Fruit fly (Drosophila melanogaster): ENCODE measurements around the gene CG31668.

The CG31668 gene

dm6 chr2L:2198119-2198494 lies 7.9 kb downstream of the CG31668 start:
- TF ChIP-seq fru (GFP tag; optimal IDR thresholded peaks at IDR 0.05), result no peak
- TF ChIP-seq dl (GFP tag; optimal IDR thresholded peaks at IDR 0.05; ENCODE audit: insufficient read depth in 1 of 2, partially characterized antibody in 2 of 2), result peak in 1 of 2 experiments; percentile 23
- TF ChIP-seq Hr83 (GFP tag; optimal IDR thresholded peaks at IDR 0.05; ENCODE audit: poor library complexity, severe bottlenecking), result no peak
- TF ChIP-seq Dif (GFP tag; optimal IDR thresholded peaks at IDR 0.05; ENCODE audit: partially characterized antibody), result peak; percentile 27

dm6 chr2L:2197475-2198118 lies 8.4 kb downstream of the CG31668 start, which contains the start of gene COX7AL2:
TSS of gene COX7AL2 (minus strand) at chr2L:2197912.
- TF ChIP-seq lola (GFP tag; optimal IDR thresholded peaks at IDR 0.05) (no peak), rgr (GFP tag; optimal IDR thresholded peaks at IDR 0.05) (peak; percentile 52), dmrt93B (GFP tag; optimal IDR thresholded peaks at IDR 0.05) (peak; percentile 8), psq (GFP tag; optimal IDR thresholded peaks at IDR 0.05) (peak; percentile 63), HLH106 (tag; optimal IDR thresholded peaks at IDR 0.05) (peak; percentile 7), Hr83 (GFP tag; optimal IDR thresholded peaks at IDR 0.05; ENCODE audit: poor library complexity, severe bottlenecking) (peak; percentile 49), foxo (GFP tag; optimal IDR thresholded peaks at IDR 0.05) (peak in 1 of 2 experiments; percentile 46), Rel (GFP tag; optimal IDR thresholded peaks at IDR 0.05) (no peak), Rel (tag; optimal IDR thresholded peaks at IDR 0.05) (peak; percentile 65), h (GFP tag; optimal IDR thresholded peaks at IDR 0.05) (no peak), OdsH (GFP tag; optimal IDR thresholded peaks at IDR 0.05) (peak; percentile 44), Sp1 (GFP tag; optimal IDR thresholded peaks at IDR 0.05) (peak; percentile 5), ey (GFP tag; optimal IDR thresholded peaks at IDR 0.05) (no peak), dl (GFP tag; optimal IDR thresholded peaks at IDR 0.05; ENCODE audit: insufficient read depth in 1 of 2, partially characterized antibody in 2 of 2) (peak in 1 of 2 experiments; percentile 49), Hr78 (GFP tag; optimal IDR thresholded peaks at IDR 0.05) (no peak), fru (GFP tag; optimal IDR thresholded peaks at IDR 0.05) (no peak), pan (optimal IDR thresholded peaks at IDR 0.05) (no peak)

- peak; percentile 13 for TF ChIP-seq dsf (GFP tag; optimal IDR thresholded peaks at IDR 0.05; ENCODE audit: borderline replicate concordance)
- peak; percentile 67 for TF ChIP-seq ey (GFP tag; optimal IDR thresholded peaks at IDR 0.05)
- peak; percentile 75 for TF ChIP-seq sv (GFP tag; optimal IDR thresholded peaks at IDR 0.05)
- peak; percentile 69 for TF ChIP-seq OdsH (GFP tag; optimal IDR thresholded peaks at IDR 0.05)
- TF ChIP-seq CrebA (GFP tag; optimal IDR thresholded peaks at IDR 0.05; ENCODE audit: borderline replicate concordance), result peak; percentile 96
- TF ChIP-seq GATAd (GFP tag; optimal IDR thresholded peaks at IDR 0.05), result no peak
- no peak for TF ChIP-seq Hr78 (GFP tag; optimal IDR thresholded peaks at IDR 0.05)
- TF ChIP-seq sage (GFP tag; optimal IDR thresholded peaks at IDR 0.05), result no peak
- TF ChIP-seq pan (optimal IDR thresholded peaks at IDR 0.05), result no peak
- peak; percentile 55 for TF ChIP-seq dmrt93B (GFP tag; optimal IDR thresholded peaks at IDR 0.05)
- peak; percentile 96 for TF ChIP-seq tai (GFP tag; optimal IDR thresholded peaks at IDR 0.05)
- TF ChIP-seq Abd-B (GFP tag; optimal IDR thresholded peaks at IDR 0.05), result no peak
- TF ChIP-seq CG9705 (GFP tag; optimal IDR thresholded peaks at IDR 0.05), result peak; percentile 27
- peak; percentile 44 for TF ChIP-seq Hnf4 (GFP tag; optimal IDR thresholded peaks at IDR 0.05)
- peak; percentile 69 for TF ChIP-seq Jra (GFP tag; optimal IDR thresholded peaks at IDR 0.05)
- peak; percentile 42 to 75 for TF ChIP-seq foxo (GFP tag; optimal IDR thresholded peaks at IDR 0.05)
- TF ChIP-seq Dfd (GFP tag; optimal IDR thresholded peaks at IDR 0.05), result no peak
- TF ChIP-seq CG32264 (GFP tag; optimal IDR thresholded peaks at IDR 0.05), result no peak
- TF ChIP-seq br (GFP tag; optimal IDR thresholded peaks at IDR 0.05), result peak; percentile 41
- TF ChIP-seq usp (GFP tag; optimal IDR thresholded peaks at IDR 0.05), result no peak
- TF ChIP-seq dl (GFP tag; optimal IDR thresholded peaks at IDR 0.05; ENCODE audit: insufficient read depth in 1 of 2, partially characterized antibody in 2 of 2), result peak; percentile 87 to 92
- peak; percentile 89 for TF ChIP-seq Myc (optimal IDR thresholded peaks at IDR 0.05)
- peak; percentile 59 for TF ChIP-seq fru (GFP tag; optimal IDR thresholded peaks at IDR 0.05)
- peak; percentile 97 for TF ChIP-seq Vsx2 (GFP tag; optimal IDR thresholded peaks at IDR 0.05; ENCODE audit: partially characterized antibody)
- peak; percentile 64 for TF ChIP-seq rgr (GFP tag; optimal IDR thresholded peaks at IDR 0.05)
- peak; percentile 93 for TF ChIP-seq Hr83 (GFP tag; optimal IDR thresholded peaks at IDR 0.05; ENCODE audit: poor library complexity, severe bottlenecking)
- TF ChIP-seq Mio (GFP tag; optimal IDR thresholded peaks at IDR 0.05), result no peak
- peak; percentile 78 for TF ChIP-seq h (GFP tag; optimal IDR thresholded peaks at IDR 0.05)
- TF ChIP-seq woc (GFP tag; optimal IDR thresholded peaks at IDR 0.05), result peak; percentile 83
- peak; percentile 97 for TF ChIP-seq Dif (GFP tag; optimal IDR thresholded peaks at IDR 0.05; ENCODE audit: partially characterized antibody)
- TF ChIP-seq lola (GFP tag; optimal IDR thresholded peaks at IDR 0.05), result no peak
- peak; percentile 76 for TF ChIP-seq HLH106 (tag; optimal IDR thresholded peaks at IDR 0.05)
- no peak for TF ChIP-seq Rel (GFP tag; optimal IDR thresholded peaks at IDR 0.05)
- peak; percentile 90 for TF ChIP-seq Rel (tag; optimal IDR thresholded peaks at IDR 0.05)
- peak; percentile 43 for TF ChIP-seq N (GFP tag; optimal IDR thresholded peaks at IDR 0.05)
- TF ChIP-seq Sp1 (GFP tag; optimal IDR thresholded peaks at IDR 0.05), result peak; percentile 68
- TF ChIP-seq brk (GFP tag; optimal IDR thresholded peaks at IDR 0.05), result peak; percentile 50
- peak; percentile 71 for TF ChIP-seq psq (GFP tag; optimal IDR thresholded peaks at IDR 0.05)
- TF ChIP-seq jim (GFP tag; optimal IDR thresholded peaks at IDR 0.05), result peak; percentile 57
Observed at dm6 chr2L:2196590-2197474, 9.1 kb downstream of the CG31668 start.

Measured in whole organism, wandering third instar larva.